Worm (Caenorhabditis elegans) whole organism, L1 larva: ENCODE data around the gene C06E4.2.

Experiments used
- C04F5.9 ChIP-seq: sonication (generic microtip); optimal IDR thresholded peaks from 2 replicates; lab custom pipeline; 2016; ENCODE audit warnings: missing genetic modification characterization, missing compliant biosample characterization
- C16A3.4 ChIP-seq: fragments of 150-350 bp; optimal IDR thresholded peaks from 2 replicates; lab custom pipeline; 2014; ENCODE audit warnings: missing biosample characterization, missing genetic modification characterization
- C34B4.2 ChIP-seq: sonication (generic microtip); optimal IDR thresholded peaks from 2 replicates; lab custom pipeline; 2017; ENCODE audit warnings: mild to moderate bottlenecking, missing genetic modification characterization, missing compliant biosample characterization
- Y116A8C.19 ChIP-seq: sonication (generic microtip); optimal IDR thresholded peaks from 2 replicates; lab custom pipeline; 2016; ENCODE audit warnings: missing compliant biosample characterization, missing genetic modification characterization, borderline replicate concordance
- aha-1 ChIP-seq: fragments of 150-350 bp; optimal IDR thresholded peaks from 2 replicates; lab custom pipeline; 2014; ENCODE audit warnings: missing biosample characterization, missing genetic modification characterization
- alr-1 ChIP-seq: fragments of 200-800 bp; sonication (Bioruptor generic); optimal IDR thresholded peaks from 2 replicates; lab custom pipeline; 2018; ENCODE audit warnings: borderline replicate concordance, mild to moderate bottlenecking, missing genetic modification characterization, missing compliant biosample characterization
- ama-1 ChIP-seq: fragments of 150-350 bp; optimal IDR thresholded peaks from 2 replicates; lab custom pipeline; 2014
- blmp-1 ChIP-seq: fragments of 150-350 bp; optimal IDR thresholded peaks from 2 replicates; lab custom pipeline; 2014; ENCODE audit warnings: missing biosample characterization, missing genetic modification characterization
- ceh-88 ChIP-seq: fragments of 200-800 bp; sonication (Bioruptor generic); IDR thresholded peaks from 2 replicates; pipeline ENCODE4 v1.3.6; 2022; ENCODE audit warnings: missing genetic modification characterization, missing compliant biosample characterization
- ces-1 ChIP-seq: fragments of 150-350 bp; optimal IDR thresholded peaks from 2 replicates; lab custom pipeline; 2014; ENCODE audit warnings: missing biosample characterization, missing genetic modification reagents, missing genetic modification characterization
- dsc-1 ChIP-seq: sonication (generic microtip); optimal IDR thresholded peaks from 2 replicates; lab custom pipeline; 2016; ENCODE audit warnings: mild to moderate bottlenecking, missing genetic modification characterization, missing compliant biosample characterization
- efl-1 ChIP-seq, 4 experiments: fragments of 150-350 bp; optimal IDR thresholded peaks in 3 of 4; peaks in 1 of 4; 1 replicate in 1 of 4; 2 replicates in 3 of 4; lab custom pipeline; 2014; ENCODE audit warnings: missing biosample characterization in 2 of 4, missing genetic modification characterization in 2 of 4, missing genetic modification reagents in 2 of 4
- efl-3 ChIP-seq: fragments of 200-800 bp; sonication (Bioruptor generic); optimal IDR thresholded peaks from 2 replicates; lab custom pipeline; 2018; ENCODE audit warnings: mild to moderate bottlenecking, missing genetic modification characterization, missing compliant biosample characterization
- egl-13 ChIP-seq: sonication (generic microtip); optimal IDR thresholded peaks from 2 replicates; lab custom pipeline; 2016; ENCODE audit warnings: missing genotype, missing genetic modification reagents, missing genetic modification characterization, missing compliant biosample characterization
- elt-2 ChIP-seq: sonication (generic microtip); optimal IDR thresholded peaks from 2 replicates; lab custom pipeline; 2016; ENCODE audit warnings: missing genetic modification characterization, mild to moderate bottlenecking, inconsistent platforms, missing compliant biosample characterization, missing genetic modification reagents
- ets-5 ChIP-seq: fragments of 200-800 bp; sonication (Bioruptor generic); IDR thresholded peaks from 2 replicates; pipeline ENCODE4 v1.3.6; 2022; ENCODE audit warnings: missing genetic modification characterization, missing compliant biosample characterization
- fkh-10 ChIP-seq: sonication (generic microtip); optimal IDR thresholded peaks from 2 replicates; lab custom pipeline; 2017; ENCODE audit warnings: missing biosample characterization, missing genetic modification reagents, missing genetic modification characterization
- fkh-4 ChIP-seq: sonication (generic microtip); optimal IDR thresholded peaks from 2 replicates; lab custom pipeline; 2016; ENCODE audit warnings: missing compliant biosample characterization, missing genetic modification characterization, borderline replicate concordance
- fkh-8 ChIP-seq: sonication (generic microtip); optimal IDR thresholded peaks from 2 replicates; lab custom pipeline; 2016; ENCODE audit warnings: mild to moderate bottlenecking, missing genetic modification characterization, missing compliant biosample characterization
- fos-1 ChIP-seq: fragments of 150-350 bp; optimal IDR thresholded peaks from 2 replicates; lab custom pipeline; 2014; ENCODE audit warnings: missing biosample characterization, missing genetic modification characterization
- grh-1 ChIP-seq: fragments of 200-800 bp; sonication (Bioruptor generic); IDR thresholded peaks from 2 replicates; pipeline ENCODE4 v1.3.6; 2022; ENCODE audit warnings: missing genetic modification reagents, missing genetic modification characterization, missing compliant biosample characterization
- hlh-17 ChIP-seq: fragments of 200-800 bp; sonication (Bioruptor generic); optimal IDR thresholded peaks from 2 replicates; lab custom pipeline; 2018; ENCODE audit warnings: missing genetic modification characterization, mild to moderate bottlenecking, missing compliant biosample characterization, moderate library complexity, borderline replicate concordance
- irx-1 ChIP-seq: sonication (generic microtip); optimal IDR thresholded peaks from 2 replicates; lab custom pipeline; 2016; ENCODE audit warnings: missing genetic modification characterization, missing compliant biosample characterization
- isw-1 ChIP-seq: fragments of 200-800 bp; sonication (Bioruptor generic); IDR thresholded peaks from 2 replicates; pipeline ENCODE4 v1.3.6; 2022; ENCODE audit warnings: missing genetic modification characterization, missing compliant biosample characterization
- lin-13 ChIP-seq: fragments of 150-350 bp; optimal IDR thresholded peaks from 2 replicates; lab custom pipeline; 2014; ENCODE audit warnings: missing biosample characterization, missing genetic modification reagents, missing genetic modification characterization
- lin-14 ChIP-seq: fragments of 200-800 bp; sonication (Bioruptor generic); optimal IDR thresholded peaks from 2 replicates; lab custom pipeline; 2018; ENCODE audit warnings: mild to moderate bottlenecking, missing genetic modification characterization, moderate library complexity, missing compliant biosample characterization
- lin-15B ChIP-seq: fragments of 150-350 bp; sonication (generic microtip); optimal IDR thresholded peaks from 3 replicates; lab custom pipeline; 2014; ENCODE audit warnings: missing biosample characterization, missing genetic modification characterization
- lin-35 ChIP-seq, 2 experiments: fragments of 150-350 bp; optimal IDR thresholded peaks; 2 replicates each; lab custom pipeline; 2014; ENCODE audit warnings: missing biosample characterization in 2 of 2, missing genetic modification characterization in 2 of 2, missing genetic modification reagents in 2 of 2
- lin-39 ChIP-seq: fragments of 150-350 bp; optimal IDR thresholded peaks from 2 replicates; lab custom pipeline; 2014; ENCODE audit warnings: missing biosample characterization, missing genetic modification reagents, missing genetic modification characterization
- lir-3 ChIP-seq: sonication (generic microtip); optimal IDR thresholded peaks from 2 replicates; lab custom pipeline; 2016; ENCODE audit warnings: mild to moderate bottlenecking, missing genetic modification characterization, moderate library complexity, missing compliant biosample characterization; ENCODE audit not compliant: poor library complexity
- lsy-2 ChIP-seq, 2 experiments: fragments of 150-350 bp; optimal IDR thresholded peaks; 2 replicates each; lab custom pipeline; 2014; ENCODE audit warnings: missing biosample characterization in 2 of 2, missing genetic modification characterization in 2 of 2
- mef-2 ChIP-seq: fragments of 150-350 bp; optimal IDR thresholded peaks from 2 replicates; lab custom pipeline; 2014; ENCODE audit warnings: missing biosample characterization, missing genetic modification characterization
- mep-1 ChIP-seq: fragments of 150-350 bp; optimal IDR thresholded peaks from 2 replicates; lab custom pipeline; 2014; ENCODE audit warnings: missing biosample characterization, missing genetic modification characterization
- nhr-19 ChIP-seq: fragments of 200-800 bp; sonication (Bioruptor generic); conservative IDR thresholded peaks from 2 replicates; pipeline ENCODE4 v1.3.6; 2022; ENCODE audit warnings: missing genetic modification characterization, missing compliant biosample characterization
- nhr-20 ChIP-seq: sonication (generic microtip); optimal IDR thresholded peaks from 2 replicates; lab custom pipeline; 2016; ENCODE audit warnings: mild to moderate bottlenecking, missing genetic modification characterization, missing compliant biosample characterization
- nhr-237 ChIP-seq: fragments of 150-350 bp; optimal IDR thresholded peaks from 2 replicates; lab custom pipeline; 2014; ENCODE audit warnings: missing biosample characterization, missing genetic modification characterization
- nhr-28 ChIP-seq: fragments of 150-350 bp; optimal IDR thresholded peaks from 2 replicates; lab custom pipeline; 2014; ENCODE audit warnings: missing biosample characterization, missing genetic modification characterization
- nhr-47 ChIP-seq: sonication (generic microtip); optimal IDR thresholded peaks from 2 replicates; lab custom pipeline; 2016; ENCODE audit warnings: mild to moderate bottlenecking, missing genetic modification characterization, moderate library complexity, missing compliant biosample characterization
- nhr-76 ChIP-seq: sonication (generic microtip); optimal IDR thresholded peaks from 2 replicates; lab custom pipeline; 2017; ENCODE audit warnings: missing biosample characterization, missing genetic modification characterization
- nhr-77 ChIP-seq: fragments of 150-350 bp; optimal IDR thresholded peaks from 2 replicates; lab custom pipeline; 2014; ENCODE audit warnings: missing biosample characterization, missing genetic modification characterization
- nhr-84 ChIP-seq: sonication (generic microtip); optimal IDR thresholded peaks from 2 replicates; lab custom pipeline; 2017; ENCODE audit warnings: missing biosample characterization, missing genetic modification characterization
- nhr-90 ChIP-seq: sonication (generic microtip); optimal IDR thresholded peaks from 2 replicates; lab custom pipeline; 2016; ENCODE audit warnings: mild to moderate bottlenecking, missing genetic modification characterization, missing compliant biosample characterization; ENCODE audit not compliant: poor library complexity
- pag-3 ChIP-seq: sonication (generic microtip); optimal IDR thresholded peaks from 2 replicates; lab custom pipeline; 2017; ENCODE audit warnings: missing genetic modification characterization, mild to moderate bottlenecking, missing compliant biosample characterization, antibody characterized with exemption, borderline replicate concordance; ENCODE audit not compliant: insufficient read depth
- rnt-1 ChIP-seq: sonication (generic microtip); optimal IDR thresholded peaks from 2 replicates; lab custom pipeline; 2016; ENCODE audit warnings: mild to moderate bottlenecking, missing genetic modification characterization, moderate library complexity, missing compliant biosample characterization
- snpc-4 ChIP-seq: fragments of 150-350 bp; optimal IDR thresholded peaks from 2 replicates; lab custom pipeline; 2014; ENCODE audit warnings: missing biosample characterization, missing genetic modification characterization
- sox-4 ChIP-seq: sonication (generic microtip); optimal IDR thresholded peaks from 2 replicates; lab custom pipeline; 2016; ENCODE audit warnings: missing genetic modification characterization, missing compliant biosample characterization
- sptf-1 ChIP-seq: fragments of 150-350 bp; optimal IDR thresholded peaks from 2 replicates; lab custom pipeline; 2014; ENCODE audit warnings: missing biosample characterization, missing genetic modification characterization
- swsn-7 ChIP-seq: sonication (generic microtip); optimal IDR thresholded peaks from 2 replicates; lab custom pipeline; 2016; ENCODE audit warnings: missing genetic modification characterization, missing compliant biosample characterization
- unc-86 ChIP-seq: sonication (generic microtip); optimal IDR thresholded peaks from 2 replicates; lab custom pipeline; 2016; ENCODE audit warnings: missing genetic modification characterization, missing compliant biosample characterization
- unc-98 ChIP-seq: fragments of 200-800 bp; sonication (Bioruptor generic); IDR thresholded peaks from 2 replicates; pipeline ENCODE4 v1.3.6; 2022; ENCODE audit warnings: missing genetic modification characterization, missing compliant biosample characterization
- vab-15 ChIP-seq: sonication (generic microtip); optimal IDR thresholded peaks from 2 replicates; lab custom pipeline; 2017; ENCODE audit warnings: missing genotype, mild to moderate bottlenecking, missing genetic modification characterization, missing compliant biosample characterization
- ztf-11 ChIP-seq, 2 experiments: sonication (generic microtip); optimal IDR thresholded peaks; 2 replicates each; lab custom pipeline; 2016 to 2017; ENCODE audit warnings: missing genetic modification characterization in 2 of 2, missing biosample characterization in 1 of 2, missing compliant biosample characterization in 1 of 2

C06E4.2 gene

DNA sequence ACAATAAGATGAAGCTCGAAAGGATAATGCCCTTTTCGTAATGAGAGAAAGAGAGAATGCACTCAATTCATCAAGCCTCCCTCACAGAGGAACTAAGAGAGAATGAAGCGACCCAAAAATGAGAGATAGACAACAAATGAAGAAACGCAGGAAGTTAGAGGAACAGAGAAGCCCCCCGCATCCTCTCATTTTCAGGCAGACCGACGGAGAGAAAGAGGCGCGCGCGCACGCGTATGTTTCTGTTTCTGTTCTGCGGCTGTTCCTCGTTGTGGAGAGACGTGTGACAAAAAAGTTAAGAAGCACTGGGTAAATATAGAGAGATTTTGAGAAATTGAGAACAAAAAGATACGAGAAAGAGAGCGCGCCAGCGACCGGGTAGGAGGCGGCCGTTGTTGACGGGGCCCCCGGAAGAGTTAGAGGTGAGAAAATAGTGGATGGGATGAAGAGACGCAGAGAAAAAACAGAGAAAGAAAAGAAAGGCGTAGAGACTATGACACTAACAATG, 43.2 kb downstream of the C06E4.2 start (continued):
- TF ChIP-seq sox-4 (tag; lab: Kevin White, UChicago) (peak; percentile 40), ama-1 (lab: Kevin White, UChicago) (no peak), efl-1 (optimal IDR thresholded peaks at IDR 0.05; lab: Kevin White, UChicago) (peak; percentile 69 to 80), efl-1 (GFP tag; optimal IDR thresholded peaks at IDR 0.05 in 1 of 2; lab: Kevin White, UChicago) (peak; percentile 18 to 92), lsy-2 (tag; optimal IDR thresholded peaks at IDR 0.05; lab: Kevin White, UChicago) (peak; percentile 75 to 78), irx-1 (tag; lab: Kevin White, UChicago) (peak; percentile 53), unc-86 (tag; lab: Kevin White, UChicago) (peak; percentile 85), lin-14 (GFP tag; lab: Kevin White, UChicago) (peak; percentile 100), lir-3 (peak; percentile 26), fos-1 (tag; lab: Kevin White, UChicago) (peak; percentile 15), nhr-237 (tag; lab: Kevin White, UChicago) (no peak), grh-1 (GFP tag; lab: Robert Waterston, UW) (peak; percentile 53; the same call in 1 of the 2 replicates), pag-3 (tag; lab: Kevin White, UChicago) (peak; percentile 3), C16A3.4 (tag; lab: Kevin White, UChicago) (peak; percentile 44), nhr-20 (tag; lab: Kevin White, UChicago) (peak; percentile 86), unc-98 (GFP tag; lab: Robert Waterston, UW) (no peak), efl-3 (GFP tag; lab: Kevin White, UChicago) (no peak), mep-1 (peak; percentile 82), fkh-8 (tag; lab: Kevin White, UChicago) (peak; percentile 88), C04F5.9 (no peak), nhr-76 (tag; lab: Kevin White, UChicago) (no peak), nhr-84 (tag; lab: Kevin White, UChicago) (no peak), isw-1 (peak; percentile 66), hlh-17 (no peak), swsn-7 (peak; percentile 87), alr-1 (tag; lab: Kevin White, UChicago) (no peak), lin-39 (tag; lab: Kevin White, UChicago) (peak; percentile 47), ces-1 (GFP tag; lab: Kevin White, UChicago) (no peak), rnt-1 (tag; lab: Kevin White, UChicago) (peak; percentile 67), fkh-10 (GFP tag; lab: Kevin White, UChicago) (peak; percentile 49), vab-15 (tag; lab: Kevin White, UChicago) (no peak), dsc-1 (tag; lab: Kevin White, UChicago) (peak; percentile 88), ztf-11 (tag; optimal IDR thresholded peaks at IDR 0.05; lab: Kevin White, UChicago) (peak in 1 of 2 experiments; percentile 53), lin-35 (GFP tag; optimal IDR thresholded peaks at IDR 0.05; lab: Kevin White, UChicago) (peak; percentile 48 to 59), fkh-4 (peak; percentile 54), C34B4.2 (tag; lab: Kevin White, UChicago) (no peak), aha-1 (peak; percentile 32), ets-5 (GFP tag; lab: Robert Waterston, UW) (no peak), sptf-1 (tag; lab: Kevin White, UChicago) (no peak), lin-13 (GFP tag; lab: Kevin White, UChicago) (peak; percentile 29), lin-15B (tag; lab: Kevin White, UChicago) (no peak), ceh-88 (GFP tag; lab: Robert Waterston, UW) (peak; percentile 66; the same call in 1 of the 2 replicates), nhr-77 (tag; lab: Kevin White, UChicago) (peak; percentile 72), nhr-90 (tag; lab: Kevin White, UChicago) (peak; percentile 67), snpc-4 (peak; percentile 81), nhr-28 (tag; lab: Kevin White, UChicago) (no peak), egl-13 (tag; lab: Kevin White, UChicago) (peak; percentile 59), blmp-1 (peak; percentile 82), nhr-19 (peak; percentile 80), elt-2 (peak; percentile 33), Y116A8C.19 (no peak), nhr-47 (tag; lab: Kevin White, UChicago) (peak; percentile 85), mef-2 (tag; lab: Kevin White, UChicago) (peak; percentile 16)
